Worm (Caenorhabditis elegans): ENCODE measurements around the gene F42A10.7.

- TF ChIP-seq F13C5.2 (tag; optimal IDR thresholded peaks at IDR 0.05), result no peak
- no peak for TF ChIP-seq ets-7 (tag; optimal IDR thresholded peaks at IDR 0.05)
- TF ChIP-seq flt-1 (GFP tag; IDR thresholded peaks at IDR 0.05), result no peak
- TF ChIP-seq ama-1 (optimal IDR thresholded peaks at IDR 0.05), result no peak
These were observed 12.3 kb upstream of the F42A10.7 start, which contains the start of gene C23G10.5 for ce11 chrIII:6190810-6191209.
